Worm (Caenorhabditis elegans) whole organism, mixed stage, embryonic: Measurements from ENCODE around the gene pno-1.

Experiments
- elt-1 ChIP-seq: sonication (generic microtip); optimal IDR thresholded peaks from 2 replicates; lab custom pipeline; 2017; ENCODE audit warnings: missing genetic modification characterization, mild to moderate bottlenecking, missing compliant biosample characterization, antibody characterized with exemption, moderate library complexity, borderline replicate concordance; ENCODE audit not compliant: insufficient read depth
- ztf-11 ChIP-seq: fragments of 150-350 bp; optimal IDR thresholded peaks from 2 replicates; lab custom pipeline; 2014; ENCODE audit warnings: missing biosample characterization, missing genetic modification characterization

ce11 chrII:9716417-9717039, 26.2 kb downstream of the pno-1 start, which contains the start of gene wee-1.3:
- TF ChIP-seq ztf-11 (tag; lab: Kevin White, UChicago) (no peak), elt-1 (no peak)
